Fruit fly (Drosophila melanogaster): ENCODE measurements around the gene CG3199.

The CG3199 gene

dm6 chr3R:14162176-14162759 lies at the start of gene CG3199:
CG3199 (plus strand) TSS chr3R:14162709.
- TF ChIP-seq CG13424 (tag; optimal IDR thresholded peaks at IDR 0.05) (no peak), tx (GFP tag; optimal IDR thresholded peaks at IDR 0.05) (no peak), chn (GFP tag; optimal IDR thresholded peaks at IDR 0.05) (no peak), Ets65A (GFP tag) (peak; percentile 91), CG14965 (GFP tag; optimal IDR thresholded peaks at IDR 0.05; ENCODE audit: borderline replicate concordance) (no peak)

- TF ChIP-seq sens (GFP tag) (peak; percentile 80), Dll (GFP tag; IDR thresholded peaks at IDR 0.05; ENCODE audit: partially characterized antibody) (no peak), dmrt99B (tag; optimal IDR thresholded peaks at IDR 0.05) (peak; percentile 21), CG7963 (GFP tag; IDR thresholded peaks at IDR 0.05; ENCODE audit: partially characterized antibody) (no peak), Hr78 (GFP tag; optimal IDR thresholded peaks at IDR 0.05) (peak in 1 of 2 experiments; percentile 18), BEAF-32 (GFP tag; optimal IDR thresholded peaks at IDR 0.05) (no peak), ATbp (GFP tag; optimal IDR thresholded peaks at IDR 0.05) (peak; percentile 44), Asciz (GFP tag; optimal IDR thresholded peaks at IDR 0.05) (peak; percentile 42), CG4707 (GFP tag; optimal IDR thresholded peaks at IDR 0.05) (peak; percentile 2), twi (tag; optimal IDR thresholded peaks at IDR 0.05) (no peak), lab (GFP tag; optimal IDR thresholded peaks at IDR 0.05) (peak; percentile 24), Sox102F (GFP tag; optimal IDR thresholded peaks at IDR 0.05) (peak; percentile 24), NK7.1 (GFP tag; optimal IDR thresholded peaks at IDR 0.05) (no peak), hkb (optimal IDR thresholded peaks at IDR 0.05) (no peak), hkb (GFP tag; IDR thresholded peaks at IDR 0.05) (0 out of 2 replicates have a peak, but pooled peaks have one; percentile 18), tap (tag; optimal IDR thresholded peaks at IDR 0.05) (peak; percentile 36), bab2 (GFP tag; optimal IDR thresholded peaks at IDR 0.05) (peak; percentile 10), CG6813 (GFP tag; optimal IDR thresholded peaks at IDR 0.05) (peak; percentile 22), Med (GFP tag) (peak; percentile 57), bsh (GFP tag; optimal IDR thresholded peaks at IDR 0.05) (peak in 1 of 2 experiments; percentile 3)
Measured at dm6 chr3R:14116088-14116487, 46.4 kb upstream of the CG3199 start.

- no peak for TF ChIP-seq bsh (GFP tag; optimal IDR thresholded peaks at IDR 0.05)
- peak; percentile 19 for TF ChIP-seq Med (GFP tag)
- no peak for TF ChIP-seq CG6689 (GFP tag; IDR thresholded peaks at IDR 0.05)
- no peak for TF ChIP-seq hbn (GFP tag; IDR thresholded peaks at IDR 0.05; ENCODE audit: partially characterized antibody)
- no peak for TF ChIP-seq D19B (GFP tag; optimal IDR thresholded peaks at IDR 0.05)
- no peak for TF ChIP-seq tgo (GFP tag; IDR thresholded peaks at IDR 0.05)
Measured at dm6 chr3R:14118350-14118749, 44.2 kb upstream of the CG3199 start, which contains the start of gene Kif19A. Kif19A (minus strand) TSS chr3R:14118450.

- TF ChIP-seq mld (GFP tag; IDR thresholded peaks at IDR 0.05; ENCODE audit: partially characterized antibody) (no peak), CG7839 (tag; optimal IDR thresholded peaks at IDR 0.05) (peak; percentile 62), CG8388 (GFP tag; optimal IDR thresholded peaks at IDR 0.05) (peak; percentile 60), CG6765 (GFP tag; optimal IDR thresholded peaks at IDR 0.05) (no peak), CG12104 (GFP tag; optimal IDR thresholded peaks at IDR 0.05) (peak; percentile 54), CG1233 (GFP tag; optimal IDR thresholded peaks at IDR 0.05) (no peak), CG31224 (GFP tag; IDR thresholded peaks at IDR 0.05) (peak; percentile 33; the same call in 1 of the 2 replicates), CG4820 (GFP tag; optimal IDR thresholded peaks at IDR 0.05) (peak; percentile 73), crp (GFP tag; optimal IDR thresholded peaks at IDR 0.05) (peak in 1 of 2 experiments; percentile 56), Ets97D (GFP tag; optimal IDR thresholded peaks at IDR 0.05) (peak; percentile 63), ewg (GFP tag; optimal IDR thresholded peaks at IDR 0.05) (peak; percentile 50), CG14050 (GFP tag; IDR thresholded peaks at IDR 0.05) (peak; percentile 40; the same call in 1 of the 3 replicates), CG17802 (tag; optimal IDR thresholded peaks at IDR 0.05) (peak; percentile 11), CG15696 (tag; optimal IDR thresholded peaks at IDR 0.05) (peak; percentile 50), CG10959 (GFP tag; IDR thresholded peaks at IDR 0.05) (no peak), CG6854 (GFP tag; optimal IDR thresholded peaks at IDR 0.05) (no peak)
Measured at dm6 chr3R:14122347-14122812, 40.1 kb upstream of the CG3199 start, which contains the start of the genes Abi and twf. Abi (minus strand) TSS chr3R:14122420. twf (plus strand) TSS chr3R:14122654.

Data from whole organism, embryonic.